Worm (Caenorhabditis elegans): ENCODE data around the gene T20D4.11.

- no peak for TF ChIP-seq unc-62 (GFP tag; optimal IDR thresholded peaks at IDR 0.05)
- no peak for TF ChIP-seq nhr-28 (tag; optimal IDR thresholded peaks at IDR 0.05)
Measured at ce11 chrV:3361633-3362032, 36.9 kb upstream of the T20D4.11 start.

All from whole organism, mixed stage, embryonic.